Fruit fly (Drosophila melanogaster) whole organism, adult: Measurements from ENCODE around the gene mei-41.

Experiments
- CG11617 ChIP-seq: fragments of 200-800 bp; sonication (Bioruptor generic); optimal IDR thresholded peaks from 2 replicates; lab custom pipeline; 2017; ENCODE audit warnings: mild to moderate bottlenecking, missing biosample characterization, missing genetic modification reagents, missing genetic modification characterization
- CG12768 ChIP-seq: fragments of 200-800 bp; sonication (Bioruptor generic); optimal IDR thresholded peaks from 2 replicates; lab custom pipeline; 2017; ENCODE audit warnings: missing biosample characterization, missing genetic modification characterization, mild to moderate bottlenecking, moderate library complexity, missing genetic modification reagents
- CG14711 ChIP-seq: fragments of 200-800 bp; sonication (Bioruptor generic); optimal IDR thresholded peaks from 2 replicates; lab custom pipeline; 2018; ENCODE audit warnings: missing biosample characterization, mild to moderate bottlenecking, missing genetic modification characterization, moderate library complexity
- CG1620 ChIP-seq: fragments of 200-800 bp; sonication (Bioruptor generic); optimal IDR thresholded peaks from 2 replicates; lab custom pipeline; 2016; ENCODE audit warnings: missing biosample characterization, missing genetic modification characterization
- CG33017 ChIP-seq: fragments of 200-800 bp; sonication (Bioruptor generic); optimal IDR thresholded peaks from 2 replicates; lab custom pipeline; 2018; ENCODE audit warnings: missing biosample characterization, mild to moderate bottlenecking, missing genetic modification characterization, moderate library complexity
- CG5204 ChIP-seq: fragments of 200-800 bp; sonication (Bioruptor generic); optimal IDR thresholded peaks from 2 replicates; lab custom pipeline; 2016; ENCODE audit warnings: missing biosample characterization, missing genetic modification characterization
- CG7045 ChIP-seq: fragments of 200-800 bp; sonication (Bioruptor generic); optimal IDR thresholded peaks from 2 replicates; lab custom pipeline; 2017; ENCODE audit warnings: missing biosample characterization, mild to moderate bottlenecking, missing genetic modification characterization
- CG7101 ChIP-seq: fragments of 200-800 bp; sonication (Bioruptor generic); optimal IDR thresholded peaks from 2 replicates; lab custom pipeline; 2018; ENCODE audit warnings: missing biosample characterization, mild to moderate bottlenecking, missing genetic modification characterization, moderate library complexity
- Clk ChIP-seq: fragments of 200-800 bp; sonication (Bioruptor generic); optimal IDR thresholded peaks from 2 replicates; lab custom pipeline; 2017; ENCODE audit warnings: missing biosample characterization, missing genetic modification characterization
- Crg-1 ChIP-seq: fragments of 200-800 bp; sonication (Bioruptor generic); optimal IDR thresholded peaks from 2 replicates; lab custom pipeline; 2016; ENCODE audit warnings: missing biosample characterization, missing genetic modification characterization
- Hr96 ChIP-seq: fragments of 200-800 bp; sonication (Bioruptor generic); optimal IDR thresholded peaks from 2 replicates; lab custom pipeline; 2016; ENCODE audit warnings: missing biosample characterization, missing genetic modification characterization
- Mnt ChIP-seq: fragments of 200-800 bp; sonication (Bioruptor generic); optimal IDR thresholded peaks from 2 replicates; lab custom pipeline; 2016; ENCODE audit warnings: missing biosample characterization, mild to moderate bottlenecking, missing genetic modification characterization
- bab1 ChIP-seq: fragments of 200-800 bp; sonication (Bioruptor generic); optimal IDR thresholded peaks from 3 replicates; lab custom pipeline; 2019; ENCODE audit warnings: missing biosample characterization, mild to moderate bottlenecking, missing genetic modification characterization, moderate library complexity
- cic ChIP-seq: fragments of 200-800 bp; sonication (Bioruptor generic); optimal IDR thresholded peaks from 2 replicates; lab custom pipeline; 2017; ENCODE audit warnings: missing biosample characterization, mild to moderate bottlenecking, missing genetic modification characterization, moderate library complexity
- cnc ChIP-seq, 2 experiments: fragments of >200 bp; optimal IDR thresholded peaks; 2 replicates each; lab custom pipeline; 2017
- kay ChIP-seq: fragments of 200-800 bp; sonication (Bioruptor generic); peaks from one replicate; lab custom pipeline; 2016; ENCODE audit warnings: missing biosample characterization, missing genetic modification characterization, borderline replicate concordance
- ovo ChIP-seq: fragments of 200-800 bp; sonication (Bioruptor generic); optimal IDR thresholded peaks from 2 replicates; lab custom pipeline; 2016; ENCODE audit warnings: missing biosample characterization, missing genetic modification characterization
- pad ChIP-seq: fragments of 200-800 bp; sonication (Bioruptor generic); optimal IDR thresholded peaks from 3 replicates; lab custom pipeline; 2017; ENCODE audit warnings: missing biosample characterization, missing genetic modification characterization, mild to moderate bottlenecking, moderate library complexity, missing genetic modification reagents
- tj ChIP-seq: fragments of 200-800 bp; sonication (Bioruptor generic); optimal IDR thresholded peaks from 3 replicates; lab custom pipeline; 2017; ENCODE audit warnings: missing biosample characterization, mild to moderate bottlenecking, missing genetic modification characterization, moderate library complexity
- toe ChIP-seq: fragments of 200-800 bp; sonication (Bioruptor generic); optimal IDR thresholded peaks from 2 replicates; lab custom pipeline; 2016; ENCODE audit warnings: missing biosample characterization, missing genetic modification characterization

The mei-41 gene

dm6 chrX:16446769-16447168, 55.3 kb downstream of the mei-41 start, which contains the start of gene eIF2alpha:
Gene eIF2alpha, minus strand, starts transcription at chrX:16446993.
- TF ChIP-seq ovo (GFP tag; lab: Kevin White, UChicago): no peak
- TF ChIP-seq Crg-1 (GFP tag; lab: Kevin White, UChicago): peak; percentile 17
- TF ChIP-seq CG1620 (GFP tag; lab: Kevin White, UChicago): peak; percentile 1
- TF ChIP-seq CG7045: no peak
- TF ChIP-seq tj (GFP tag; lab: Kevin White, UChicago): peak; percentile 52
- peak; percentile 85 for TF ChIP-seq Mnt (GFP tag; lab: Kevin White, UChicago)
- peak; percentile 64 for TF ChIP-seq bab1
- TF ChIP-seq kay (GFP tag; lab: Kevin White, UChicago): no peak
- no peak for TF ChIP-seq CG5204
- no peak for TF ChIP-seq CG33017 (tag; lab: Kevin White, UChicago)
- TF ChIP-seq CG14711 (tag; lab: Kevin White, UChicago): no peak
- TF ChIP-seq CG7101 (tag; lab: Kevin White, UChicago): peak; percentile 10
- TF ChIP-seq Hr96: no peak
- TF ChIP-seq cnc (optimal IDR thresholded peaks at IDR 0.05; lab: Kevin White, UChicago): no peak
- TF ChIP-seq CG12768: no peak
- no peak for TF ChIP-seq CG11617 (GFP tag; lab: Kevin White, UChicago)
- no peak for TF ChIP-seq Clk
- no peak for TF ChIP-seq cic
- peak; percentile 50 for TF ChIP-seq pad
- no peak for TF ChIP-seq toe (GFP tag; lab: Kevin White, UChicago)

DNA sequence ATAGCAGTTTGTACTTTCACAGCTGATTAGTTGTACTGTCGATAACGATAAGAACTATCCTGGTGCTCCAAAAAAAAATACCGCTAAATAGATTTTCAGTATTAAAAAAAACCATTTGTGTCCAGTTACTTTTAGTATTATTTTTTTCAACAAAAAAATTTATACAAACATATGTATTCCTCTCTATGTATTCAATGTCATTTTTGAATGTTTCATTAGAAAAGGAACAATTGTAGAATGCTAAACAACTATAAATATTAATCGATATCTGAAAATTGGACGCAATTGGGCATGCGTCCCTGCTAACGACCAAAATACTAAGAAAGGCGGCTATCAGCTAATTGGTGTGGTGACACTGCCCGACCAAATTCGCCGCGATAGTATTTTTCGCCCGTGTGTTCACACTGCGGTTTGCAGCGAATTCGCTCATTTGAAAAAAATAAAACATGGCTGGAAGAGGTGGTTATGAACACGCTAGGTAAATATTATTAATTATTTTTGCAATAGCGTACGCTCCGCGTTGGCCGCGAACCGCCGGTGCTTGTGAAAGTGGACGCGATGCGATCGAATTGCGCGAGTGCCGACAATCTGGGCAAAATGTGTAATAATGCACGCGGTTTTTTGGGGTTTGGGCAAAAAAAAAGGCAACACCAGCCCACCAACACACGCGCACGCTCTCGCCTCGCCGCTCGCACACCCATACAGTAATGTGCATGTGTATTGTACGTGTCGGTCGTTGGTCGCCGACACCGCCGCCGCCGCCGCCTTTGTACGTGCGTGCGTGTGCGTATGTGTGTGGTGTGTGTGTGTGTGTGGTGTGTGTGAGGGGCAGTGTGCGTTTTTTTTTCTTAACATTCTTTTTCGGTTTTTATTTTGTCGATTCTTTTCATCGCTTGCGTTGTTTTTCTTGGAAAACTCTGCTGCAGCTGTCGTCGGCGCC, 57.0 kb downstream of the mei-41 start, which contains the start of the genes CG34015 and eIF4H1:
Gene CG34015, minus strand, starts transcription at position 51 of the 940 bp plus-strand sequence.
Gene eIF4H1, plus strand, starts transcription at position 414 of the 940 bp plus-strand sequence.
- TF ChIP-seq kay (GFP tag; lab: Kevin White, UChicago): no peak
- no peak for TF ChIP-seq ovo (GFP tag; lab: Kevin White, UChicago)
- TF ChIP-seq CG7045: no peak
- no peak for TF ChIP-seq toe (GFP tag; lab: Kevin White, UChicago)
- no peak for TF ChIP-seq CG33017 (tag; lab: Kevin White, UChicago)
- no peak for TF ChIP-seq CG5204
- TF ChIP-seq bab1: no peak
- peak; percentile 59 for TF ChIP-seq cic
- peak; percentile 84 for TF ChIP-seq pad
- peak; percentile 2 for TF ChIP-seq CG1620 (GFP tag; lab: Kevin White, UChicago)
- peak; percentile 76 for TF ChIP-seq tj (GFP tag; lab: Kevin White, UChicago)
- no peak for TF ChIP-seq Clk
- TF ChIP-seq CG12768: peak; percentile 44
- no peak for TF ChIP-seq Hr96
- TF ChIP-seq CG11617 (GFP tag; lab: Kevin White, UChicago): peak; percentile 52
- TF ChIP-seq CG14711 (tag; lab: Kevin White, UChicago): no peak
- peak; percentile 27 for TF ChIP-seq CG7101 (tag; lab: Kevin White, UChicago)
- no peak for TF ChIP-seq cnc (optimal IDR thresholded peaks at IDR 0.05; lab: Kevin White, UChicago)
- peak; percentile 92 for TF ChIP-seq Mnt (GFP tag; lab: Kevin White, UChicago)
- TF ChIP-seq Crg-1 (GFP tag; lab: Kevin White, UChicago): peak; percentile 12

dm6 chrX:16449316-16449715, 57.8 kb downstream of the mei-41 start:
- no peak for TF ChIP-seq CG7101 (tag; lab: Kevin White, UChicago)
- TF ChIP-seq kay (GFP tag; lab: Kevin White, UChicago): no peak
- peak; percentile 55 for TF ChIP-seq tj (GFP tag; lab: Kevin White, UChicago)
